Worm (Caenorhabditis elegans) whole organism, mixed stage, embryonic: ENCODE data around the gene nhr-25.
A peak's percentile ranks its signal among the peaks of the same experiment; 100 is the strongest.

ENCODE experiments used
- M03D4.4 ChIP-seq: sonication (generic microtip); optimal IDR thresholded peaks from 2 replicates; lab custom pipeline; 2017; ENCODE audit warnings: mild to moderate bottlenecking, missing genetic modification characterization, missing compliant biosample characterization
- bed-3 ChIP-seq: fragments of 200-800 bp; sonication (Bioruptor generic); optimal IDR thresholded peaks from 3 replicates; lab custom pipeline; 2018; ENCODE audit warnings: mild to moderate bottlenecking, missing genetic modification characterization, moderate library complexity, missing compliant biosample characterization
- blmp-1 ChIP-seq: fragments of 150-350 bp; optimal IDR thresholded peaks from 2 replicates; lab custom pipeline; 2014; ENCODE audit warnings: missing biosample characterization, missing genetic modification characterization
- ceh-39 ChIP-seq: fragments of 150-350 bp; optimal IDR thresholded peaks from 2 replicates; lab custom pipeline; 2014; ENCODE audit warnings: missing biosample characterization, missing genetic modification characterization
- ceh-43 ChIP-seq: fragments of 200-800 bp; sonication (Bioruptor generic); optimal IDR thresholded peaks from 2 replicates; lab custom pipeline; 2018; ENCODE audit warnings: mild to moderate bottlenecking, missing genetic modification characterization, moderate library complexity, missing compliant biosample characterization
- ceh-83 ChIP-seq: fragments of 200-800 bp; sonication (Bioruptor generic); optimal IDR thresholded peaks from 2 replicates; lab custom pipeline; 2018; ENCODE audit warnings: mild to moderate bottlenecking, missing genetic modification characterization, missing compliant biosample characterization
- ces-1 ChIP-seq: fragments of 150-350 bp; optimal IDR thresholded peaks from 2 replicates; lab custom pipeline; 2014; ENCODE audit warnings: missing biosample characterization, missing genetic modification reagents, missing genetic modification characterization
- cnd-1 ChIP-seq: fragments of 200-800 bp; sonication (Bioruptor generic); optimal IDR thresholded peaks from 2 replicates; lab custom pipeline; 2018; ENCODE audit warnings: mild to moderate bottlenecking, missing genetic modification characterization, missing compliant biosample characterization
- drap-1 ChIP-seq: fragments of 200-800 bp; sonication (Bioruptor generic); optimal IDR thresholded peaks from 3 replicates; lab custom pipeline; 2018; ENCODE audit warnings: mild to moderate bottlenecking, missing genetic modification characterization, missing compliant biosample characterization
- elt-1 ChIP-seq: sonication (generic microtip); optimal IDR thresholded peaks from 2 replicates; lab custom pipeline; 2017; ENCODE audit warnings: missing genetic modification characterization, mild to moderate bottlenecking, missing compliant biosample characterization, antibody characterized with exemption, moderate library complexity, borderline replicate concordance; ENCODE audit not compliant: insufficient read depth
- elt-3 ChIP-seq: fragments of 150-350 bp; optimal IDR thresholded peaks from 2 replicates; lab custom pipeline; 2014; ENCODE audit warnings: missing biosample characterization, missing genetic modification characterization
- flh-1 ChIP-seq: fragments of 200-800 bp; sonication (Bioruptor generic); optimal IDR thresholded peaks from 2 replicates; lab custom pipeline; 2018; ENCODE audit warnings: mild to moderate bottlenecking, missing genetic modification characterization, moderate library complexity, missing compliant biosample characterization
- ham-2 ChIP-seq: fragments of 200-800 bp; sonication (Bioruptor generic); optimal IDR thresholded peaks from 2 replicates; lab custom pipeline; 2018; ENCODE audit warnings: mild to moderate bottlenecking, missing genetic modification characterization, missing compliant biosample characterization
- hlh-1 ChIP-seq: fragments of 150-350 bp; optimal IDR thresholded peaks from 2 replicates; lab custom pipeline; 2014; ENCODE audit warnings: missing biosample characterization, missing genetic modification reagents, missing genetic modification characterization
- lin-13 ChIP-seq: fragments of 150-350 bp; optimal IDR thresholded peaks from 2 replicates; lab custom pipeline; 2014; ENCODE audit warnings: missing biosample characterization, missing genetic modification characterization
- lsy-2 ChIP-seq: fragments of 150-350 bp; optimal IDR thresholded peaks from 2 replicates; lab custom pipeline; 2014; ENCODE audit warnings: missing biosample characterization, missing genetic modification characterization
- mab-5 ChIP-seq: fragments of 150-350 bp; optimal IDR thresholded peaks from 2 replicates; lab custom pipeline; 2014; ENCODE audit warnings: missing biosample characterization, missing genetic modification characterization
- mep-1 ChIP-seq: fragments of 150-350 bp; optimal IDR thresholded peaks from 2 replicates; lab custom pipeline; 2017; ENCODE audit warnings: missing biosample characterization, missing genetic modification reagents, missing genetic modification characterization, inconsistent platforms
- nhr-12 ChIP-seq: fragments of 150-350 bp; optimal IDR thresholded peaks from 2 replicates; lab custom pipeline; 2014; ENCODE audit warnings: missing biosample characterization, missing genetic modification characterization
- nhr-2 ChIP-seq: fragments of 150-350 bp; optimal IDR thresholded peaks from 2 replicates; lab custom pipeline; 2014; ENCODE audit warnings: missing biosample characterization, missing genetic modification characterization
- nhr-237 ChIP-seq: fragments of 150-350 bp; optimal IDR thresholded peaks from 2 replicates; lab custom pipeline; 2014; ENCODE audit warnings: missing biosample characterization, missing genetic modification characterization
- nhr-28 ChIP-seq: fragments of 150-350 bp; optimal IDR thresholded peaks from 2 replicates; lab custom pipeline; 2014; ENCODE audit warnings: missing biosample characterization, missing genetic modification characterization
- nhr-76 ChIP-seq: sonication (generic microtip); optimal IDR thresholded peaks from 2 replicates; lab custom pipeline; 2017; ENCODE audit warnings: missing biosample characterization, missing genetic modification characterization
- pha-4 ChIP-seq: fragments of 150-350 bp; optimal IDR thresholded peaks from 2 replicates; lab custom pipeline; 2018; ENCODE audit warnings: missing biosample characterization, missing genetic modification reagents, missing genetic modification characterization
- sem-2 ChIP-seq: fragments of 200-800 bp; sonication (Bioruptor generic); optimal IDR thresholded peaks from 2 replicates; lab custom pipeline; 2018; ENCODE audit warnings: mild to moderate bottlenecking, missing genetic modification characterization, missing compliant biosample characterization
- sptf-1 ChIP-seq: sonication (generic microtip); optimal IDR thresholded peaks from 2 replicates; lab custom pipeline; 2017; ENCODE audit warnings: mild to moderate bottlenecking, missing genetic modification characterization, moderate library complexity, missing compliant biosample characterization
- tbx-8 ChIP-seq: fragments of 200-800 bp; sonication (Bioruptor generic); optimal IDR thresholded peaks from 2 replicates; lab custom pipeline; 2018; ENCODE audit warnings: mild to moderate bottlenecking, missing genetic modification characterization, moderate library complexity, missing compliant biosample characterization
- unc-120 ChIP-seq: sonication (generic microtip); optimal IDR thresholded peaks from 2 replicates; lab custom pipeline; 2017; ENCODE audit warnings: missing genetic modification characterization, missing compliant biosample characterization; ENCODE audit not compliant: poor library complexity, severe bottlenecking
- unc-39 ChIP-seq: fragments of 150-350 bp; optimal IDR thresholded peaks from 2 replicates; lab custom pipeline; 2014; ENCODE audit warnings: missing biosample characterization, missing genetic modification characterization
- unc-62 ChIP-seq: fragments of 150-350 bp; optimal IDR thresholded peaks from 2 replicates; lab custom pipeline; 2014; ENCODE audit warnings: missing biosample characterization, missing genetic modification reagents, missing genetic modification characterization
- zip-8 ChIP-seq: fragments of 150-350 bp; optimal IDR thresholded peaks from 2 replicates; lab custom pipeline; 2014; ENCODE audit warnings: missing biosample characterization, missing genetic modification characterization
- ztf-11 ChIP-seq: fragments of 150-350 bp; optimal IDR thresholded peaks from 2 replicates; lab custom pipeline; 2014; ENCODE audit warnings: missing biosample characterization, missing genetic modification characterization

Gene nhr-25

DNA sequence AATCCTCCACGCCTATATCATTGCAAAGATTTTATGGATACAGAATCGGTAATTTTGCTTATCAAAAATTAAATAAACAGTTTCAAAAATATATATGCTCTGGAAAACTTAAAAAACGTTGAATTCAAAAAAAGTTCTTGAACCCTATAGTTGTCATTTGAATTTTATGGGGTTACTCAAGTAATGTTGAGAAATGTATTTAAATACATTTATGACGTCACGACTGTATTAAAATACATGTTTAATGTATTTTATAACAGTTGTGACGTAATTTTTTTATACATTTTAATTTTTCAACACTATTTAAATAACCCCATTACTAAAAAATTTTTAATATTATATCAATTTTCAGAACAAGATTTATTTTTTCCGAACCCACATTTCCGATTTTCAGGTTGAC, 12.1 kb upstream of the nhr-25 start:
- TF ChIP-seq zip-8: peak; percentile 92
- no peak for TF ChIP-seq nhr-28 (tag; lab: Kevin White, UChicago)

DNA sequence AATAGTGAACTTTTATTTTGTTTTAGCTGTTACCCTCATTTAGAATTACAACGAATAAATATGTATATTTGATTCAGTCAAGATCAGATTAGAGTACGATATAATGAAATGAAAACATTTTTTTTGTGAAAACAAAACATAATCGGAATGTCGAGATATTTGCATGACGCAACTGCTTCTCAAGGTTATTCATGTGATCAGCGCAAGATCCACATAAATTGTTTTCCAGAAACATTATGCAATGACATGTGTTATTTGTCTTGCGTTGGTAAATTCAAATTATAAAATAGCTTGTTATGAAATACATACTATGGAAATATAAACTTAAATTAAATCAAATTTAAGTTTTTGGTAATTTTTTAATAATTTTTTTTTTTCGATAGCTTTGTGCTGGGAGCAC, 8.7 kb upstream of the nhr-25 start:
- peak; percentile 66 for TF ChIP-seq zip-8
- TF ChIP-seq lsy-2 (tag; lab: Kevin White, UChicago): no peak

DNA sequence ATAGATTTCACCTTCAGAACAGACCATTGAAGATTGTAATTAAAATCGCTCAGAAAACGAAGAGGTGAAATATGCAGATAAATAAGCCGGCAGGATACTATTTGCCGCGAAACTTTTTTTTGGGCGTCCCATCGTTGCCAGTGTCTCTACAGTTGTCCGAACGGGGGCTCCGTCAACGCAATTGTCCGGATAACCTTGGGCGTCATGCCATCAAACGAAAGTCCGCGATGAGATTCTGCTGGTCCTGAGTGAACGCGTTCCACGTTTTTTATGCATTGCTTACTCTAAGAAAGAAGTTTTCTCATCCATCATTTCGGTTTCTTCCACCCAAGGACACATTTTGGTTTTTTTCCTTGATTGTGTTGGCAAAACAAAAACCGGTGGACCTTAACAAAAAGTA, 7.5 kb upstream of the nhr-25 start:
- TF ChIP-seq bed-3 (no peak), M03D4.4 (no peak), drap-1 (no peak), nhr-237 (tag; lab: Kevin White, UChicago) (no peak), elt-3 (tag; lab: Kevin White, UChicago) (no peak), lsy-2 (tag; lab: Kevin White, UChicago) (no peak), nhr-76 (no peak), hlh-1 (tag; lab: Kevin White, UChicago) (no peak), unc-120 (no peak), mab-5 (tag; lab: Kevin White, UChicago) (no peak), lin-13 (tag; lab: Kevin White, UChicago) (no peak), blmp-1 (tag; lab: Kevin White, UChicago) (no peak)

DNA sequence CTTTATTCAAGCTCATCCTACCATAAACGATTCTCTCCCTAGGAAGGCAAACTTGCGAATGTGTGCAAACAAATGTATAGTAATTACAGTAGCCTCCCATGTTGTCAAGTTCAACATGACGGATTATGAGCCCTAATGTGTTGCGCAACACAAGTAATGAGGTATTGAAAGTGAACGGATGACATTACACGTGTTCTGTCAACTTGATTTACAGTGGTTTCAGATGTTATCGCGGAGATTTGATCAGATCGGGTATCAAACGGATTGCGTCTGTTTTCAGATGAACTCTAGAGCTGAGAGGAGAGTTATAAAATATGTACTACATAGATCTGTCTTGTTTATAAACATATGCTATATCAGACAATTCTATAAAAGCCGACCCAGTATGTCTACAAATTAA, 6.0 kb upstream of the nhr-25 start:
- no peak for TF ChIP-seq drap-1
- TF ChIP-seq lin-13 (tag; lab: Kevin White, UChicago): no peak
- no peak for TF ChIP-seq ztf-11 (tag; lab: Kevin White, UChicago)
- TF ChIP-seq lsy-2 (tag; lab: Kevin White, UChicago): no peak
- TF ChIP-seq unc-62 (GFP tag; lab: Kevin White, UChicago): peak; percentile 37
- peak; percentile 76 for TF ChIP-seq zip-8
- TF ChIP-seq elt-1 (tag; lab: Kevin White, UChicago): peak; percentile 75
- no peak for TF ChIP-seq blmp-1 (tag; lab: Kevin White, UChicago)
- TF ChIP-seq nhr-2 (tag; lab: Kevin White, UChicago): peak; percentile 79
- TF ChIP-seq sem-2 (GFP tag; lab: Kevin White, UChicago): no peak

DNA sequence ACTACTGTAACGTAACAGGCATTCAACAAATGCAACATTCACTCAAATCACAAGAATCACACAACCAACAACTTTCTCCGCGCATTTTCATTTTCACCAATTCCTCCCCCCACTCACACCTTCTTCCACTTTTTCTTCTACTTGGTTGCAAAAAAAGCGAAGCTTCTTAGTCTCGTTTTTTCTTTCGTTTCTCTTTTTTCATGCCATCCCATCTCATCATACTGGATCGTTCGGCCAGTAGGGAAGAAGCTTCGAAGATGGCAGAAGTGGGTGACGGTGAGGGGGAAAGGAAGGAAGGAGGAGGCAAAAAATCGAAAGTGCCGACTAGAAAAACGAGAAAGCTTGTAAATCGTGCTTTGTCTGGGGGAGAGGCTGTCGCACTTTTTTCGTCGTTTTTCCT, 5.2 kb upstream of the nhr-25 start:
- TF ChIP-seq mep-1 (no peak), blmp-1 (tag; lab: Kevin White, UChicago) (peak; percentile 88)

DNA sequence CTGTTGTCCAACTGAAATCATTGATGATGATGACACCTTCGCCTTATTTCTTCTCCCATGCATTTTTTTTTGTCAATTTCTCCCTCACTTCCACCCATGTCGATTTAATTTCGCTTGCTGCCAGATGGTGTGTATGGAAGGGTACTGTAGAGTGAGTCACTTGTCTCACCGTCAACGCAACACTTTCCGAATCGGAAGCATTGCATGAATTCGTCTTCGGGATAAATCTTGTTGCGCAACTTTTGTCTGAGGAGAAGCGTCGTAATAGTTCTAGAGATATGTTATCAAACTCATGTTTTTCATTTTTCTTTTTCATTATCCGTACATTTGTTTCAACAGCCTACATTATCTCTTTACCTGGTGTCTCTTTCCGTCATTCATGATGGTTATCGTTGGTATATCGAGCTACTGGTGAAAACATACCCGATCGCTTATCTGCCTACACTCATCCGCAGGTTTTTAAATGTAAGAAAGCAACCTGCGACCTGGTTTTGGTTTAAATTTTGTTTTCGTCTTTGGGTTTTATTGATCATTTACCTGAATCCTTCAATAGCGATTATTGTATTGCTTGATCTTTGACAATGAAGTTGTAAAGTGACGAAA, 3.7 kb upstream of the nhr-25 start:
- TF ChIP-seq elt-1 (tag; lab: Kevin White, UChicago) (peak; percentile 91), lsy-2 (tag; lab: Kevin White, UChicago) (no peak), ztf-11 (tag; lab: Kevin White, UChicago) (no peak), ceh-83 (GFP tag; lab: Kevin White, UChicago) (no peak), cnd-1 (tag; lab: Kevin White, UChicago) (no peak), zip-8 (peak; percentile 86), M03D4.4 (no peak), pha-4 (tag; lab: Kevin White, UChicago) (no peak), tbx-8 (no peak), ham-2 (peak; percentile 28)
- TF ChIP-seq, all 35 proteins: peak for 3

DNA sequence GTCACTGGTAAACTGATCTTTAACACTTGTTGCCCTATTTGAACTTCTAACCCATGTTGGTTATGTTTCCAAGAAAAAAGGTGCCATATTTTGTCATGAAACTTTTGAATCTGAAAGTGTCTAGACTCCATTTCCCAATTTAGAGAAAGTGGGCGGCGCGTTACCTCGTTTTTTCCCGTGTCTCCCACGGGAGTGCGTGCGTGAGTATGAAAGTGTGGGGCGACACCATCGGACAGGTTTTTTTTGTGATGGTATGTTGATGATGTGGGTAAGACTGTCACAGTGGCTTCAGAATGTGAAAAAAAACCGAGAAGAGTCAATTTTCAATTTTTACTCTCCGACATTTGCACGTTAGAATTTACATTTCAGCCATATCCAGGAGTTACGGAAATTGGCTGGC, 2.6 kb upstream of the nhr-25 start:
- TF ChIP-seq blmp-1 (tag; lab: Kevin White, UChicago) (no peak), nhr-12 (tag; lab: Kevin White, UChicago) (no peak), pha-4 (tag; lab: Kevin White, UChicago) (no peak), nhr-28 (tag; lab: Kevin White, UChicago) (no peak), ceh-39 (tag; lab: Kevin White, UChicago) (no peak), ztf-11 (tag; lab: Kevin White, UChicago) (no peak), ces-1 (GFP tag; lab: Kevin White, UChicago) (no peak), mep-1 (no peak), unc-39 (tag; lab: Kevin White, UChicago) (no peak), sptf-1 (tag; lab: Kevin White, UChicago) (no peak), nhr-2 (tag; lab: Kevin White, UChicago) (no peak), flh-1 (no peak), ceh-43 (GFP tag; lab: Kevin White, UChicago) (no peak), unc-62 (GFP tag; lab: Kevin White, UChicago) (no peak), mab-5 (tag; lab: Kevin White, UChicago) (no peak)
- TF ChIP-seq, all 35 proteins: peak for 0
